Worm (Caenorhabditis elegans) whole organism, L1 larva: ENCODE measurements around the gene ttbk-8.2.

ENCODE experiments used
- C04F5.9 ChIP-seq: sonication (generic microtip); optimal IDR thresholded peaks from 2 replicates; lab custom pipeline; 2016; ENCODE audit warnings: missing genetic modification characterization, missing compliant biosample characterization
- C16A3.4 ChIP-seq: fragments of 150-350 bp; optimal IDR thresholded peaks from 2 replicates; lab custom pipeline; 2014; ENCODE audit warnings: missing biosample characterization, missing genetic modification characterization
- C34B4.2 ChIP-seq: sonication (generic microtip); optimal IDR thresholded peaks from 2 replicates; lab custom pipeline; 2017; ENCODE audit warnings: mild to moderate bottlenecking, missing genetic modification characterization, missing compliant biosample characterization
- blmp-1 ChIP-seq: fragments of 150-350 bp; optimal IDR thresholded peaks from 2 replicates; lab custom pipeline; 2014; ENCODE audit warnings: missing biosample characterization, missing genetic modification characterization
- ceh-8 ChIP-seq: fragments of 200-800 bp; sonication (Bioruptor generic); optimal IDR thresholded peaks from 2 replicates; lab custom pipeline; 2018; ENCODE audit warnings: mild to moderate bottlenecking, missing genetic modification characterization, moderate library complexity, missing compliant biosample characterization
- ceh-88 ChIP-seq: fragments of 200-800 bp; sonication (Bioruptor generic); IDR thresholded peaks from 2 replicates; pipeline ENCODE4 v1.3.6; 2022; ENCODE audit warnings: missing genetic modification characterization, missing compliant biosample characterization
- dsc-1 ChIP-seq: sonication (generic microtip); optimal IDR thresholded peaks from 2 replicates; lab custom pipeline; 2016; ENCODE audit warnings: mild to moderate bottlenecking, missing genetic modification characterization, missing compliant biosample characterization
- efl-1 ChIP-seq, 4 experiments: fragments of 150-350 bp; optimal IDR thresholded peaks in 3 of 4; peaks in 1 of 4; 1 replicate in 1 of 4; 2 replicates in 3 of 4; lab custom pipeline; 2014; ENCODE audit warnings: missing biosample characterization in 2 of 4, missing genetic modification characterization in 2 of 4, missing genetic modification reagents in 2 of 4
- efl-3 ChIP-seq: fragments of 200-800 bp; sonication (Bioruptor generic); optimal IDR thresholded peaks from 2 replicates; lab custom pipeline; 2018; ENCODE audit warnings: mild to moderate bottlenecking, missing genetic modification characterization, missing compliant biosample characterization
- egl-13 ChIP-seq: sonication (generic microtip); optimal IDR thresholded peaks from 2 replicates; lab custom pipeline; 2016; ENCODE audit warnings: missing genotype, missing genetic modification reagents, missing genetic modification characterization, missing compliant biosample characterization
- egl-27 ChIP-seq, 2 experiments: fragments of 150-350 bp in 1 of 2; sonication (generic microtip); optimal IDR thresholded peaks; 3 replicates each; lab custom pipeline; 2017 to 2018; ENCODE audit warnings: missing biosample characterization in 2 of 2, missing genetic modification characterization in 2 of 2, missing genetic modification reagents in 2 of 2
- ets-5 ChIP-seq: fragments of 200-800 bp; sonication (Bioruptor generic); IDR thresholded peaks from 2 replicates; pipeline ENCODE4 v1.3.6; 2022; ENCODE audit warnings: missing genetic modification characterization, missing compliant biosample characterization
- fkh-4 ChIP-seq: sonication (generic microtip); optimal IDR thresholded peaks from 2 replicates; lab custom pipeline; 2016; ENCODE audit warnings: missing compliant biosample characterization, missing genetic modification characterization, borderline replicate concordance
- fkh-8 ChIP-seq: sonication (generic microtip); optimal IDR thresholded peaks from 2 replicates; lab custom pipeline; 2016; ENCODE audit warnings: mild to moderate bottlenecking, missing genetic modification characterization, missing compliant biosample characterization
- lin-14 ChIP-seq: fragments of 200-800 bp; sonication (Bioruptor generic); optimal IDR thresholded peaks from 2 replicates; lab custom pipeline; 2018; ENCODE audit warnings: mild to moderate bottlenecking, missing genetic modification characterization, moderate library complexity, missing compliant biosample characterization
- lin-15B ChIP-seq: fragments of 150-350 bp; sonication (generic microtip); optimal IDR thresholded peaks from 3 replicates; lab custom pipeline; 2014; ENCODE audit warnings: missing biosample characterization, missing genetic modification characterization
- lin-35 ChIP-seq, 2 experiments: fragments of 150-350 bp; optimal IDR thresholded peaks; 2 replicates each; lab custom pipeline; 2014; ENCODE audit warnings: missing biosample characterization in 2 of 2, missing genetic modification characterization in 2 of 2, missing genetic modification reagents in 2 of 2
- lin-39 ChIP-seq: fragments of 150-350 bp; optimal IDR thresholded peaks from 2 replicates; lab custom pipeline; 2014; ENCODE audit warnings: missing biosample characterization, missing genetic modification reagents, missing genetic modification characterization
- lir-3 ChIP-seq: sonication (generic microtip); optimal IDR thresholded peaks from 2 replicates; lab custom pipeline; 2016; ENCODE audit warnings: mild to moderate bottlenecking, missing genetic modification characterization, moderate library complexity, missing compliant biosample characterization; ENCODE audit not compliant: poor library complexity
- mef-2 ChIP-seq: fragments of 150-350 bp; optimal IDR thresholded peaks from 2 replicates; lab custom pipeline; 2014; ENCODE audit warnings: missing biosample characterization, missing genetic modification characterization
- mep-1 ChIP-seq: fragments of 150-350 bp; optimal IDR thresholded peaks from 2 replicates; lab custom pipeline; 2014; ENCODE audit warnings: missing biosample characterization, missing genetic modification characterization
- nhr-11 ChIP-seq: fragments of 150-350 bp; optimal IDR thresholded peaks from 2 replicates; lab custom pipeline; 2014; ENCODE audit warnings: missing biosample characterization, missing genetic modification characterization
- nhr-12 ChIP-seq: sonication (generic microtip); optimal IDR thresholded peaks from 2 replicates; lab custom pipeline; 2017; ENCODE audit warnings: missing biosample characterization, missing genetic modification characterization
- nhr-20 ChIP-seq: sonication (generic microtip); optimal IDR thresholded peaks from 2 replicates; lab custom pipeline; 2016; ENCODE audit warnings: mild to moderate bottlenecking, missing genetic modification characterization, missing compliant biosample characterization
- nhr-28 ChIP-seq: fragments of 150-350 bp; optimal IDR thresholded peaks from 2 replicates; lab custom pipeline; 2014; ENCODE audit warnings: missing biosample characterization, missing genetic modification characterization
- nhr-47 ChIP-seq: sonication (generic microtip); optimal IDR thresholded peaks from 2 replicates; lab custom pipeline; 2016; ENCODE audit warnings: mild to moderate bottlenecking, missing genetic modification characterization, moderate library complexity, missing compliant biosample characterization
- nhr-71 ChIP-seq: sonication (generic microtip); optimal IDR thresholded peaks from 2 replicates; lab custom pipeline; 2016; ENCODE audit warnings: mild to moderate bottlenecking, missing genetic modification characterization, moderate library complexity, missing compliant biosample characterization
- nhr-84 ChIP-seq: sonication (generic microtip); optimal IDR thresholded peaks from 2 replicates; lab custom pipeline; 2017; ENCODE audit warnings: missing biosample characterization, missing genetic modification characterization
- pag-3 ChIP-seq: sonication (generic microtip); optimal IDR thresholded peaks from 2 replicates; lab custom pipeline; 2017; ENCODE audit warnings: missing genetic modification characterization, mild to moderate bottlenecking, missing compliant biosample characterization, antibody characterized with exemption, borderline replicate concordance; ENCODE audit not compliant: insufficient read depth
- pax-3 ChIP-seq: fragments of 200-800 bp; sonication (Bioruptor generic); optimal IDR thresholded peaks from 2 replicates; lab custom pipeline; 2018; ENCODE audit warnings: mild to moderate bottlenecking, missing genetic modification characterization, moderate library complexity, missing compliant biosample characterization
- pqm-1 ChIP-seq: sonication (generic microtip); optimal IDR thresholded peaks from 3 replicates; lab custom pipeline; 2017; ENCODE audit warnings: missing biosample characterization, missing genetic modification characterization
- rnt-1 ChIP-seq: sonication (generic microtip); optimal IDR thresholded peaks from 2 replicates; lab custom pipeline; 2016; ENCODE audit warnings: mild to moderate bottlenecking, missing genetic modification characterization, moderate library complexity, missing compliant biosample characterization
- snu-23 ChIP-seq: sonication (generic microtip); optimal IDR thresholded peaks from 2 replicates; lab custom pipeline; 2016; ENCODE audit warnings: missing genetic modification characterization, missing compliant biosample characterization
- sox-4 ChIP-seq: sonication (generic microtip); optimal IDR thresholded peaks from 2 replicates; lab custom pipeline; 2016; ENCODE audit warnings: missing genetic modification characterization, missing compliant biosample characterization
- sptf-1 ChIP-seq: fragments of 150-350 bp; optimal IDR thresholded peaks from 2 replicates; lab custom pipeline; 2014; ENCODE audit warnings: missing biosample characterization, missing genetic modification characterization
- tlp-1 ChIP-seq: fragments of 150-350 bp; optimal IDR thresholded peaks from 2 replicates; lab custom pipeline; 2014; ENCODE audit warnings: missing biosample characterization, missing genetic modification characterization
- unc-130 ChIP-seq: fragments of 150-350 bp; optimal IDR thresholded peaks from 2 replicates; lab custom pipeline; 2017; ENCODE audit warnings: missing biosample characterization, missing genetic modification characterization, inconsistent platforms
- unc-62 ChIP-seq: fragments of 150-350 bp; optimal IDR thresholded peaks from 2 replicates; lab custom pipeline; 2014; ENCODE audit warnings: missing biosample characterization, missing genetic modification reagents, missing genetic modification characterization
- xbp-1 ChIP-seq: sonication (generic microtip); optimal IDR thresholded peaks from 2 replicates; lab custom pipeline; 2016; ENCODE audit warnings: missing genetic modification characterization, missing compliant biosample characterization
- ztf-11 ChIP-seq, 2 experiments: sonication (generic microtip); optimal IDR thresholded peaks; 2 replicates each; lab custom pipeline; 2016 to 2017; ENCODE audit warnings: missing genetic modification characterization in 2 of 2, missing biosample characterization in 1 of 2, missing compliant biosample characterization in 1 of 2
- ztf-4 ChIP-seq: fragments of 150-350 bp; optimal IDR thresholded peaks from 2 replicates; lab custom pipeline; 2014; ENCODE audit warnings: missing biosample characterization, missing genetic modification characterization

Gene ttbk-8.2

ce11 chrIV:5593804-5594214 is 37.9 kb upstream of the ttbk-8.2 start (continued):
- TF ChIP-seq tlp-1 (tag; lab: Kevin White, UChicago) (no peak), pax-3 (no peak), unc-130 (tag; lab: Kevin White, UChicago) (peak; percentile 67), pag-3 (tag; lab: Kevin White, UChicago) (no peak), fkh-4 (no peak), lin-15B (tag; lab: Kevin White, UChicago) (no peak), lir-3 (peak; percentile 10), unc-62 (peak; percentile 12), lin-35 (GFP tag; optimal IDR thresholded peaks at IDR 0.05; lab: Kevin White, UChicago) (peak; percentile 22 to 26), nhr-12 (no peak), C16A3.4 (tag; lab: Kevin White, UChicago) (peak; percentile 71), lin-39 (peak; percentile 65), ets-5 (GFP tag; lab: Robert Waterston, UW) (no peak), sptf-1 (no peak), C04F5.9 (tag; lab: Kevin White, UChicago) (no peak), ztf-11 (tag; optimal IDR thresholded peaks at IDR 0.05; lab: Kevin White, UChicago) (no peak), pqm-1 (tag; lab: Kevin White, UChicago) (no peak), ceh-88 (GFP tag; lab: Robert Waterston, UW) (no peak), C34B4.2 (tag; lab: Kevin White, UChicago) (no peak), lin-14 (GFP tag; lab: Kevin White, UChicago) (peak; percentile 98), efl-1 (optimal IDR thresholded peaks at IDR 0.05; lab: Kevin White, UChicago) (peak; percentile 39 to 53), efl-1 (GFP tag; optimal IDR thresholded peaks at IDR 0.05 in 1 of 2; lab: Kevin White, UChicago) (peak in 1 of 2 experiments; percentile 90), nhr-84 (no peak), rnt-1 (tag; lab: Kevin White, UChicago) (peak; percentile 69), efl-3 (GFP tag; lab: Kevin White, UChicago) (no peak), xbp-1 (tag; lab: Kevin White, UChicago) (peak; percentile 77), ceh-8 (GFP tag; lab: Kevin White, UChicago) (no peak), nhr-11 (tag; lab: Kevin White, UChicago) (peak; percentile 65), nhr-28 (tag; lab: Kevin White, UChicago) (no peak), egl-27 (tag; optimal IDR thresholded peaks at IDR 0.05; lab: Kevin White, UChicago) (peak in 1 of 2 experiments; percentile 2), sox-4 (tag; lab: Kevin White, UChicago) (no peak)

ce11 chrIV:5595567-5595966 is 36.2 kb upstream of the ttbk-8.2 start:
- TF ChIP-seq fkh-4 (peak; percentile 36), mep-1 (tag; lab: Kevin White, UChicago) (peak; percentile 45), egl-13 (tag; lab: Kevin White, UChicago) (peak; percentile 33), lin-35 (GFP tag; optimal IDR thresholded peaks at IDR 0.05; lab: Kevin White, UChicago) (no peak), nhr-20 (tag; lab: Kevin White, UChicago) (peak; percentile 21), unc-62 (no peak), fkh-8 (tag; lab: Kevin White, UChicago) (peak; percentile 39), ztf-4 (peak; percentile 9), pax-3 (peak; percentile 83), sox-4 (tag; lab: Kevin White, UChicago) (peak; percentile 29), dsc-1 (peak; percentile 95), blmp-1 (tag; lab: Kevin White, UChicago) (peak; percentile 11), nhr-71 (tag; lab: Kevin White, UChicago) (peak; percentile 30), mef-2 (no peak), nhr-47 (tag; lab: Kevin White, UChicago) (peak; percentile 57), snu-23 (GFP tag; lab: Kevin White, UChicago) (peak; percentile 37), xbp-1 (tag; lab: Kevin White, UChicago) (no peak)
